In genomic region chr2L:7334183-7334582, dm6 we compare ENCODE assay signal across 4 fruit fly cellular contexts.
TF ChIP-seq lines count a peak whose summit lies in the region.

No protein-coding gene starts in this region.

- TF ChIP-seq CTCF in whole organism, embryonic (GFP tag; optimal IDR thresholded peaks at IDR 0.05; lab: Kevin White, UChicago) = no peak

TF ChIP-seq in whole organism, embryonic, 481 proteins besides CTCF, POLR2A, EP300 and RAD21:
- no peak for TF ChIP-seq sisA (GFP tag; IDR thresholded peaks at IDR 0.05; lab: Robert Waterston, UW)
- TF ChIP-seq CG15073 (GFP tag; optimal IDR thresholded peaks at IDR 0.05; lab: Kevin White, UChicago) = no peak
- TF ChIP-seq nom (GFP tag; optimal IDR thresholded peaks at IDR 0.05; lab: Kevin White, UChicago) = peak; percentile 68
- no peak for TF ChIP-seq NC2α (GFP tag; optimal IDR thresholded peaks at IDR 0.05; lab: Kevin White, UChicago)
- TF ChIP-seq CG42726 (GFP tag; IDR thresholded peaks at IDR 0.05; lab: Robert Waterston, UW; ENCODE audit: partially characterized antibody) = no peak
- TF ChIP-seq Usf (GFP tag; optimal IDR thresholded peaks at IDR 0.05; lab: Kevin White, UChicago) = no peak
- TF ChIP-seq tin (GFP tag; optimal IDR thresholded peaks at IDR 0.05; lab: Kevin White, UChicago) = no peak
- peak; percentile 16 for TF ChIP-seq corto (GFP tag; optimal IDR thresholded peaks at IDR 0.05; lab: Kevin White, UChicago)
- TF ChIP-seq E2f1 (GFP tag; IDR thresholded peaks at IDR 0.05; lab: Robert Waterston, UW) = no peak
- no peak for TF ChIP-seq nmo (GFP tag; optimal IDR thresholded peaks at IDR 0.05; lab: Kevin White, UChicago)

TF ChIP-seq in whole organism, prepupa, 60 proteins besides CTCF, POLR2A, EP300 and RAD21 (continues in another document):
- TF ChIP-seq Ets21C (GFP tag; optimal IDR thresholded peaks at IDR 0.05; lab: Kevin White, UChicago) = no peak
- TF ChIP-seq Met (GFP tag; optimal IDR thresholded peaks at IDR 0.05; lab: Kevin White, UChicago) = peak; percentile 50
- TF ChIP-seq fkh (GFP tag; optimal IDR thresholded peaks at IDR 0.05; lab: Kevin White, UChicago) = no peak
- peak; percentile 7 for TF ChIP-seq cyc (GFP tag; optimal IDR thresholded peaks at IDR 0.05; lab: Kevin White, UChicago)
- TF ChIP-seq CG34406 (GFP tag; optimal IDR thresholded peaks at IDR 0.05; lab: Kevin White, UChicago) = peak; percentile 47
- TF ChIP-seq Sox14 (GFP tag; optimal IDR thresholded peaks at IDR 0.05; lab: Kevin White, UChicago) = no peak
- TF ChIP-seq CG11762 (GFP tag; optimal IDR thresholded peaks at IDR 0.05; lab: Kevin White, UChicago; ENCODE audit: insufficient read depth) = peak; percentile 2
- peak; percentile 56 for TF ChIP-seq CG9139 (GFP tag; optimal IDR thresholded peaks at IDR 0.05; lab: Kevin White, UChicago)
- TF ChIP-seq CG6163 (GFP tag; IDR thresholded peaks at IDR 0.05; lab: Robert Waterston, UW) = peak; percentile 77
- TF ChIP-seq CG10631 (GFP tag; optimal IDR thresholded peaks at IDR 0.05; lab: Kevin White, UChicago) = no peak
- TF ChIP-seq CG3919 (GFP tag; optimal IDR thresholded peaks at IDR 0.05; lab: Kevin White, UChicago) = peak; percentile 31
- peak; percentile 27 for TF ChIP-seq achi (GFP tag; optimal IDR thresholded peaks at IDR 0.05; lab: Kevin White, UChicago)
- peak; percentile 72 for TF ChIP-seq svp (GFP tag; lab: Kevin White, UChicago)
- peak; percentile 50 for TF ChIP-seq topi (GFP tag; optimal IDR thresholded peaks at IDR 0.05; lab: Kevin White, UChicago)
- peak; percentile 81 for TF ChIP-seq Eip78C (GFP tag; lab: Kevin White, UChicago)
- peak; percentile 53 to 76 for TF ChIP-seq ss (GFP tag; optimal IDR thresholded peaks at IDR 0.05; lab: Kevin White, UChicago)
- TF ChIP-seq eg (GFP tag; IDR thresholded peaks at IDR 0.05; lab: Robert Waterston, UW) = no peak
- peak; percentile 33 for TF ChIP-seq CG6792 (GFP tag; optimal IDR thresholded peaks at IDR 0.05; lab: Kevin White, UChicago)
- no peak for TF ChIP-seq Blimp-1 (GFP tag; optimal IDR thresholded peaks at IDR 0.05; lab: Kevin White, UChicago)
- TF ChIP-seq acj6 (GFP tag; optimal IDR thresholded peaks at IDR 0.05; lab: Kevin White, UChicago) = peak; percentile 10
- TF ChIP-seq CG15336 (GFP tag; IDR thresholded peaks at IDR 0.05; lab: Robert Waterston, UW) = no peak
- TF ChIP-seq Sox15 (GFP tag; optimal IDR thresholded peaks at IDR 0.05; lab: Kevin White, UChicago) = no peak
- TF ChIP-seq Eip75B (GFP tag; optimal IDR thresholded peaks at IDR 0.05; lab: Kevin White, UChicago) = peak; percentile 26
- TF ChIP-seq Hr39 (GFP tag; optimal IDR thresholded peaks at IDR 0.05; lab: Kevin White, UChicago) = peak; percentile 21
- TF ChIP-seq vri (GFP tag; optimal IDR thresholded peaks at IDR 0.05; lab: Kevin White, UChicago) = peak; percentile 36
- peak; percentile 18 for TF ChIP-seq lz (GFP tag; optimal IDR thresholded peaks at IDR 0.05; lab: Kevin White, UChicago)
- TF ChIP-seq spab (GFP tag; optimal IDR thresholded peaks at IDR 0.05; lab: Kevin White, UChicago) = peak; percentile 35
- TF ChIP-seq pdm3 (GFP tag; optimal IDR thresholded peaks at IDR 0.05; lab: Kevin White, UChicago) = peak; percentile 23

TF ChIP-seq in whole organism, pupa, 21 proteins besides CTCF, POLR2A, EP300 and RAD21:
- TF ChIP-seq CG12605 (GFP tag; IDR thresholded peaks at IDR 0.05; lab: Robert Waterston, UW) (peak; percentile 21; the same call in 1 of the 2 replicates), CG9948 (tag; optimal IDR thresholded peaks at IDR 0.05; lab: Kevin White, UChicago) (no peak), gl (tag; optimal IDR thresholded peaks at IDR 0.05; lab: Kevin White, UChicago) (peak; percentile 2), D1 (tag; optimal IDR thresholded peaks at IDR 0.05; lab: Kevin White, UChicago) (no peak), CG13204 (GFP tag; optimal IDR thresholded peaks at IDR 0.05; lab: Kevin White, UChicago) (peak; percentile 31), CG4496 (GFP tag; IDR thresholded peaks at IDR 0.05; lab: Robert Waterston, UW) (0 out of 3 replicates have a peak, but pooled peaks have one; percentile 12), Snoo (tag; optimal IDR thresholded peaks at IDR 0.05; lab: Kevin White, UChicago) (peak; percentile 47), CG32121 (GFP tag; IDR thresholded peaks at IDR 0.05; lab: Robert Waterston, UW) (no peak), Pif1A (GFP tag; optimal IDR thresholded peaks at IDR 0.05; lab: Kevin White, UChicago) (peak; percentile 65), CG17806 (tag; optimal IDR thresholded peaks at IDR 0.05; lab: Kevin White, UChicago) (peak; percentile 8), CG8159 (tag; optimal IDR thresholded peaks at IDR 0.05; lab: Kevin White, UChicago) (peak; percentile 49), Pif1B (GFP tag; optimal IDR thresholded peaks at IDR 0.05; lab: Kevin White, UChicago) (peak; percentile 70)

TF ChIP-seq in whole organism, wandering third instar larva, 38 proteins besides CTCF, POLR2A, EP300 and RAD21:
- TF ChIP-seq Dif (GFP tag; optimal IDR thresholded peaks at IDR 0.05; lab: Kevin White, UChicago; ENCODE audit: partially characterized antibody) (peak; percentile 15), tai (GFP tag; optimal IDR thresholded peaks at IDR 0.05; lab: Kevin White, UChicago) (no peak), Rel (GFP tag; optimal IDR thresholded peaks at IDR 0.05; lab: Kevin White, UChicago) (peak; percentile 83), Rel (tag; optimal IDR thresholded peaks at IDR 0.05; lab: Kevin White, UChicago) (no peak), GATAd (GFP tag; optimal IDR thresholded peaks at IDR 0.05; lab: Kevin White, UChicago) (no peak), dmrt93B (GFP tag; optimal IDR thresholded peaks at IDR 0.05; lab: Kevin White, UChicago) (no peak), Abd-B (GFP tag; optimal IDR thresholded peaks at IDR 0.05; lab: Kevin White, UChicago) (no peak), rgr (GFP tag; optimal IDR thresholded peaks at IDR 0.05; lab: Kevin White, UChicago) (no peak), Myc (optimal IDR thresholded peaks at IDR 0.05; lab: Kevin White, UChicago) (no peak), OdsH (GFP tag; optimal IDR thresholded peaks at IDR 0.05; lab: Kevin White, UChicago) (no peak), psq (GFP tag; optimal IDR thresholded peaks at IDR 0.05; lab: Kevin White, UChicago) (peak; percentile 74), dl (GFP tag; optimal IDR thresholded peaks at IDR 0.05; lab: Kevin White, UChicago; ENCODE audit: insufficient read depth in 1 of 2, partially characterized antibody in 2 of 2) (no peak), foxo (GFP tag; optimal IDR thresholded peaks at IDR 0.05; lab: Kevin White, UChicago) (peak in 1 of 2 experiments; percentile 9), Vsx2 (GFP tag; optimal IDR thresholded peaks at IDR 0.05; lab: Kevin White, UChicago; ENCODE audit: partially characterized antibody) (no peak), CG32264 (GFP tag; optimal IDR thresholded peaks at IDR 0.05; lab: Kevin White, UChicago) (no peak), jim (GFP tag; optimal IDR thresholded peaks at IDR 0.05; lab: Kevin White, UChicago) (no peak), Hnf4 (GFP tag; optimal IDR thresholded peaks at IDR 0.05; lab: Kevin White, UChicago) (peak; percentile 16), h (GFP tag; optimal IDR thresholded peaks at IDR 0.05; lab: Kevin White, UChicago) (peak; percentile 7), fru (GFP tag; optimal IDR thresholded peaks at IDR 0.05; lab: Kevin White, UChicago) (peak; percentile 40), Sp1 (GFP tag; optimal IDR thresholded peaks at IDR 0.05; lab: Kevin White, UChicago) (peak; percentile 1), HLH106 (tag; optimal IDR thresholded peaks at IDR 0.05; lab: Kevin White, UChicago) (no peak), br (GFP tag; optimal IDR thresholded peaks at IDR 0.05; lab: Kevin White, UChicago) (no peak), woc (GFP tag; optimal IDR thresholded peaks at IDR 0.05; lab: Kevin White, UChicago) (peak; percentile 19), Mio (GFP tag; optimal IDR thresholded peaks at IDR 0.05; lab: Kevin White, UChicago) (no peak), Hr78 (GFP tag; optimal IDR thresholded peaks at IDR 0.05; lab: Kevin White, UChicago) (no peak), CrebA (GFP tag; optimal IDR thresholded peaks at IDR 0.05; lab: Kevin White, UChicago; ENCODE audit: borderline replicate concordance) (peak; percentile 32), brk (GFP tag; optimal IDR thresholded peaks at IDR 0.05; lab: Kevin White, UChicago) (peak; percentile 7), sage (GFP tag; optimal IDR thresholded peaks at IDR 0.05; lab: Kevin White, UChicago) (no peak)

Comparison
In these comparisons a context has a peak if more than half of its experiments do, and no peak if none do; other contexts are left out.
1. Of the 7 proteins assayed by ChIP-seq in both whole organism, embryonic and whole organism, prepupa: peak only in whole organism, embryonic: none; only in whole organism, prepupa: CG6854, Hr39 and Sox102F; in both: none; in neither: 4.